Fruit fly (Drosophila melanogaster) whole organism, pupa: ENCODE results near the gene MED28.
A peak's percentile ranks its signal among the peaks of the same experiment; 100 is the strongest.

Experiments used
- CG10348 ChIP-seq: fragments of 200-800 bp; sonication (Bioruptor generic); IDR thresholded peaks from 2 replicates; pipeline ENCODE4 v1.3.6; 2022; ENCODE audit warnings: missing biosample characterization, missing genetic modification characterization
- CG12605 ChIP-seq: fragments of 200-800 bp; sonication (Bioruptor generic); IDR thresholded peaks from 2 replicates; pipeline ENCODE4 v1.3.6; 2022; ENCODE audit warnings: missing biosample characterization, missing genetic modification characterization
- CG13204 ChIP-seq: fragments of 200-800 bp; sonication (Bioruptor generic); optimal IDR thresholded peaks from 2 replicates; lab custom pipeline; 2018; ENCODE audit warnings: missing biosample characterization, mild to moderate bottlenecking, missing genetic modification characterization, moderate library complexity
- CG14655 ChIP-seq: fragments of 200-800 bp; sonication (Bioruptor generic); optimal IDR thresholded peaks from 3 replicates; lab custom pipeline; 2017; ENCODE audit warnings: mild to moderate bottlenecking, missing biosample characterization, missing genetic modification reagents, missing genetic modification characterization
- CG15710 ChIP-seq: fragments of 200-800 bp; sonication (Bioruptor generic); optimal IDR thresholded peaks from 2 replicates; lab custom pipeline; 2018; ENCODE audit warnings: missing biosample characterization, mild to moderate bottlenecking, missing genetic modification characterization, moderate library complexity
- CG17806 ChIP-seq: fragments of 200-800 bp; sonication (Bioruptor generic); optimal IDR thresholded peaks from 2 replicates; lab custom pipeline; 2018; ENCODE audit warnings: missing biosample characterization, mild to moderate bottlenecking, missing genetic modification characterization, moderate library complexity
- CG32121 ChIP-seq: fragments of 200-800 bp; sonication (Bioruptor generic); IDR thresholded peaks from 2 replicates; pipeline ENCODE4 v1.3.6; 2022; ENCODE audit warnings: missing biosample characterization, missing genetic modification characterization
- CG34367 ChIP-seq: fragments of 200-800 bp; sonication (Bioruptor generic); optimal IDR thresholded peaks from 2 replicates; lab custom pipeline; 2018; ENCODE audit warnings: missing biosample characterization, mild to moderate bottlenecking, missing genetic modification characterization
- CG4496 ChIP-seq: fragments of 200-800 bp; sonication (Bioruptor generic); IDR thresholded peaks from 3 replicates; pipeline ENCODE4 v1.3.6; 2022; ENCODE audit warnings: missing biosample characterization, missing genetic modification characterization
- CG8159 ChIP-seq: fragments of 200-800 bp; sonication (Bioruptor generic); optimal IDR thresholded peaks from 3 replicates; lab custom pipeline; 2018; ENCODE audit warnings: missing biosample characterization, mild to moderate bottlenecking, missing genetic modification characterization, moderate library complexity
- CG8301 ChIP-seq: fragments of 200-800 bp; sonication (Bioruptor generic); optimal IDR thresholded peaks from 2 replicates; lab custom pipeline; 2018; ENCODE audit warnings: missing biosample characterization, mild to moderate bottlenecking, missing genetic modification characterization
- CG9948 ChIP-seq: fragments of 200-800 bp; sonication (Bioruptor generic); optimal IDR thresholded peaks from 2 replicates; lab custom pipeline; 2018; ENCODE audit warnings: missing biosample characterization, mild to moderate bottlenecking, missing genetic modification characterization, moderate library complexity
- D1 ChIP-seq: fragments of 200-800 bp; sonication (Bioruptor generic); optimal IDR thresholded peaks from 2 replicates; lab custom pipeline; 2018; ENCODE audit warnings: missing biosample characterization, mild to moderate bottlenecking, missing genetic modification characterization, moderate library complexity
- EcR ChIP-seq: fragments of 200-800 bp; sonication (Bioruptor generic); optimal IDR thresholded peaks from 3 replicates; lab custom pipeline; 2019; ENCODE audit warnings: missing biosample characterization, missing genetic modification characterization, mild to moderate bottlenecking, moderate library complexity, missing genetic modification reagents
- Ets98B ChIP-seq: fragments of 200-800 bp; sonication (Bioruptor generic); IDR thresholded peaks from 2 replicates; pipeline ENCODE4 v1.3.6; 2022; ENCODE audit warnings: missing biosample characterization, missing genetic modification characterization
- Pif1A ChIP-seq: fragments of 200-800 bp; sonication (Bioruptor generic); optimal IDR thresholded peaks from 3 replicates; lab custom pipeline; 2016; ENCODE audit warnings: missing biosample characterization, missing genetic modification characterization
- Pif1B ChIP-seq: fragments of 200-800 bp; sonication (Bioruptor generic); optimal IDR thresholded peaks from 3 replicates; lab custom pipeline; 2016; ENCODE audit warnings: missing biosample characterization, missing genetic modification characterization
- Snoo ChIP-seq: fragments of 200-800 bp; sonication (Bioruptor generic); optimal IDR thresholded peaks from 3 replicates; lab custom pipeline; 2017; ENCODE audit warnings: missing biosample characterization, mild to moderate bottlenecking, missing genetic modification characterization, inconsistent platforms
- fd96Ca ChIP-seq: fragments of 200-800 bp; sonication (Bioruptor generic); IDR thresholded peaks from 3 replicates; pipeline ENCODE4 v1.3.6; 2022; ENCODE audit warnings: missing biosample characterization, missing genetic modification characterization
- gl ChIP-seq: fragments of 200-800 bp; sonication (Bioruptor generic); optimal IDR thresholded peaks from 2 replicates; lab custom pipeline; 2018; ENCODE audit warnings: missing biosample characterization, mild to moderate bottlenecking, missing genetic modification characterization
- rn ChIP-seq: fragments of 200-800 bp; sonication (Bioruptor generic); IDR thresholded peaks from 2 replicates; pipeline ENCODE4 v1.3.6; 2022; ENCODE audit warnings: missing biosample characterization, missing genetic modification characterization

MED28 gene

DNA sequence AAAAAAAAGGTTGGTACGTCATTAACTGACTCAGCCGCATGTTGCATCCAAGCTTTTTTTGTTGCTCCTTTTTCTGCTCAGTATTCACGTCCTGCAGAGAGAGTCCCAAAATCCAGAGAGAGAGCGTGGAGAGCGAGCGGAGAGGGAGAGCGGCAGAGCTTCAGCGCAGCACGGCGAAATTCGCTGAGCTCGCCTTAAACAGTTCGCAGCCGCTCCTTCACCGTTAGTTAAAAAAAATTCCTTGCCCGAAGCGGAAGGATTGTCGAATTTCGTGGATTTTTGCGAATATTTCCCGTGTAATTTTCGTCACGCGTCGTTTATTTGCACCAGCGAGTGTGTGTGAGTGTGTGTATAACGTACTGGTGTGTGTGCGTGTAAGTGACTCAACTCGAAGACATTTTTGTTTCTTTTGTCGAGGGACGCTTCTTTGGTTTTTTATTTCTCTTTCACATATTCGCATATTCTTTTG is 41.3 kb downstream of the MED28 start:
- TF ChIP-seq EcR (GFP tag; lab: Kevin White, UChicago) (peak; percentile 19), gl (tag; lab: Kevin White, UChicago) (peak; percentile 46), CG14655 (GFP tag; lab: Kevin White, UChicago) (peak; percentile 40), CG4496 (GFP tag; lab: Robert Waterston, UW) (peak; percentile 83), CG34367 (peak; percentile 24), Pif1B (GFP tag; lab: Kevin White, UChicago) (peak; percentile 14), Ets98B (no peak), CG9948 (tag; lab: Kevin White, UChicago) (no peak), CG13204 (peak; percentile 60), rn (GFP tag; lab: Robert Waterston, UW) (0 out of 2 replicates have a peak, but pooled peaks have one; percentile 18), CG12605 (GFP tag; lab: Robert Waterston, UW) (no peak; the same call in 1 of the 2 replicates)
- TF ChIP-seq, all 21 proteins: peak for 8

DNA sequence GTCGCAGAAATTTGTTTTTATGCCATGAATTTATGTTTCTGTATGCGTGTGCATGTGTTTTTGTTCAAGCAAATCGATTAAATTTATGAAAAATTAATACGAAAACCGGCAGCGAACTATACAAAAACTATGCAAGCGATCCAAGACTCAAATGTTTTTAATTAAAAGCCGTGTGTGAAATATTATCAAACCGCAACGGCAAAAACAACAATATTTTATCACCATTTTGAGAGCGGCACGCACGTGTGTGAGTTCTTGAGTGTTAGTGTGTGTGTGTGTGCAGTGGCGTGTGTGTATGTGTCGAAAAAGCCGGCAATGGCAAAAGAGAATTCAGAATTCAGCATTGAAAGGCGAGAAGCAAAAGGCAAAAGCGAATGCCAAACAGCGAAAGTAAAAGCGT is 41.8 kb downstream of the MED28 start:
- peak; percentile 38 for TF ChIP-seq D1
- no peak for TF ChIP-seq fd96Ca

DNA sequence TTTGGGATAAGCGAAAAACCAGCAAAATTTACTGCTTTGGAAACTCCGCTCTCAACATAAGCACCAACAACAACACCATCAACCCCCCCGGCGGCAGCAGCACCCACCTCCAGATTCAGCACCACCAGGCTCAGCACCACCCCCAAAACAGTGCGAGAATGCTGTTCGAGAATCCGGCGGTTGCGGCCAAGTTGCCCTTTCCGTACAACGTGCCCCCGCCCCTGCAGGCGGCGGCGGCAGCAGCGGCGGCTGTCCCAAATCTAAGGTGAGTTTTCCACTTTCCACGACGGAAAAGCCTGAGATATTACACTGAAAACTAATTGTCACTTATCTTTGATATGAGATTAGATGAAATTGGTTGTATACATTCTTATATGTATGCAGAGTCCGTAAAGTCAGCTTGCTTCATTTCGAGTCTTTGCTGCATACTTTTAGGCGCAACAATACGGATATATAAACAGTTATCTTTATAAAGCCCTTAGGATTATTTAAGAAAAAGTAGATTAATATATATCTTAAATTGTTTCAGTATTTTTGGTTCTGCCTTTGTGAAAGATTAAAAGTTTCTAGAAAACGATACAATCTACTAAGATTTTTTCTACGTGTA is 42.8 kb downstream of the MED28 start:
- TF ChIP-seq fd96Ca (no peak), CG14655 (GFP tag; lab: Kevin White, UChicago) (peak; percentile 36), CG13204 (peak; percentile 9), CG34367 (no peak), CG10348 (no peak), Ets98B (no peak), gl (tag; lab: Kevin White, UChicago) (no peak), Pif1A (GFP tag; lab: Kevin White, UChicago) (peak; percentile 9), CG8159 (tag; lab: Kevin White, UChicago) (peak; percentile 27), EcR (GFP tag; lab: Kevin White, UChicago) (no peak), Pif1B (GFP tag; lab: Kevin White, UChicago) (no peak), CG32121 (GFP tag; lab: Robert Waterston, UW) (peak; percentile 23; the same call in 1 of the 2 replicates), CG15710 (tag; lab: Kevin White, UChicago) (peak; percentile 10), Snoo (no peak), CG8301 (tag; lab: Kevin White, UChicago) (peak; percentile 3), CG12605 (GFP tag; lab: Robert Waterston, UW) (no peak), rn (GFP tag; lab: Robert Waterston, UW) (no peak), CG9948 (tag; lab: Kevin White, UChicago) (peak; percentile 24), D1 (no peak), CG17806 (peak; percentile 17), CG4496 (GFP tag; lab: Robert Waterston, UW) (no peak)
